Worm (Caenorhabditis elegans): ENCODE results near the gene mrpl-36.

ce11 chrIII:9876951-9877350 lies 29.0 kb upstream of the mrpl-36 start, which contains the start of gene ZK757.10:
- TF ChIP-seq nhr-76 (tag; optimal IDR thresholded peaks at IDR 0.05): no peak
- TF ChIP-seq elt-3 (tag; optimal IDR thresholded peaks at IDR 0.05): no peak
- no peak for TF ChIP-seq snpc-4 (tag; optimal IDR thresholded peaks at IDR 0.05)
- TF ChIP-seq elt-1 (tag; optimal IDR thresholded peaks at IDR 0.05; ENCODE audit: borderline replicate concordance, insufficient read depth): no peak
- TF ChIP-seq pha-4 (tag; optimal IDR thresholded peaks at IDR 0.05): no peak
- TF ChIP-seq mep-1 (tag; optimal IDR thresholded peaks at IDR 0.05): no peak
- TF ChIP-seq unc-39 (tag; optimal IDR thresholded peaks at IDR 0.05): no peak
- TF ChIP-seq ceh-83 (GFP tag; optimal IDR thresholded peaks at IDR 0.05): no peak
- no peak for TF ChIP-seq ceh-39 (tag; optimal IDR thresholded peaks at IDR 0.05)
- TF ChIP-seq bed-3 (GFP tag; optimal IDR thresholded peaks at IDR 0.05): no peak
- no peak for TF ChIP-seq nhr-237 (tag; optimal IDR thresholded peaks at IDR 0.05)

Data from whole organism, mixed stage, embryonic.